Worm (Caenorhabditis elegans): ENCODE measurements around the gene lron-3.

- TF ChIP-seq repo-1 (tag; optimal IDR thresholded peaks at IDR 0.05), result no peak
- no peak for TF ChIP-seq mcd-1 (GFP tag; IDR thresholded peaks at IDR 0.05)
- TF ChIP-seq snpc-4 (GFP tag; optimal IDR thresholded peaks at IDR 0.05), result no peak
- no peak for TF ChIP-seq snpc-4 (tag; optimal IDR thresholded peaks at IDR 0.05)
- TF ChIP-seq sea-2 (GFP tag; IDR thresholded peaks at IDR 0.05), result no peak
- TF ChIP-seq dox-1 (GFP tag; IDR thresholded peaks at IDR 0.05), result no peak
- TF ChIP-seq ama-1 (optimal IDR thresholded peaks at IDR 0.05), result no peak
- no peak for TF ChIP-seq ama-1 (GFP tag; optimal IDR thresholded peaks at IDR 0.05)
- TF ChIP-seq unc-130 (GFP tag; optimal IDR thresholded peaks at IDR 0.05), result no peak
- TF ChIP-seq Y53G8AR.9 (GFP tag; conservative IDR thresholded peaks at IDR 0.05), result no peak
- TF ChIP-seq let-526 (GFP tag; IDR thresholded peaks at IDR 0.05), result no peak
- no peak for TF ChIP-seq F33H1.4 (GFP tag; IDR thresholded peaks at IDR 0.05)
- no peak for TF ChIP-seq lin-54 (GFP tag; optimal IDR thresholded peaks at IDR 0.05)
- TF ChIP-seq unc-62 (GFP tag; optimal IDR thresholded peaks at IDR 0.05), result no peak
- no peak for TF ChIP-seq ceh-27 (GFP tag; optimal IDR thresholded peaks at IDR 0.05)
Measured at ce11 chrX:15537362-15537761, 20.4 kb downstream of the lron-3 start, which contains the start of the genes olrn-1 and C02C6.14.

Measured in whole organism, young adult.